Worm (Caenorhabditis elegans): ENCODE measurements around the gene aagr-3.

DNA sequence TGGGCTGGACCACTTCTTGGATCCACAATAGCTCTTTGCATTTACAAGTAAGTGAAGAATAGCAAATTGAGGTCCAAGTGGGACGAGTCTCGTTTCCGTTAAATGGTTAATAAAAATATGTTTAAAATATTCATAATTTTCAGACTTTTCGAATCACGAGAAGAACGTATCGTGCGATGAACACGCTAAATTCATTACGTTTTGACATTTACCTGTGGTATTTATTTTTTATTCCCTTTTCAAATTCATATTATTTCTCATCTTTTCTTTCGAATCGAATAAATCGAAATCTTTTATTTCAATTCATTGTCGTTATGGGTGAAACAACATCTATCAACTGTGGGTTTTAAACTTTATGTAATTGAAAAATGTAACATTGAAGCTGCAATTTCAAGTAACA, 10.1 kb upstream of the aagr-3 start, which contains the start of gene marc-1:
- TF ChIP-seq nhr-77 (tag; optimal IDR thresholded peaks at IDR 0.05): no peak
- no peak for TF ChIP-seq nhr-237 (tag; optimal IDR thresholded peaks at IDR 0.05)
- no peak for TF ChIP-seq egl-27 (tag; optimal IDR thresholded peaks at IDR 0.05)
- TF ChIP-seq ceh-82 (tag; optimal IDR thresholded peaks at IDR 0.05): no peak
- TF ChIP-seq dmd-4 (tag; optimal IDR thresholded peaks at IDR 0.05): no peak
- TF ChIP-seq lsy-2 (tag; optimal IDR thresholded peaks at IDR 0.05): no peak
- no peak for TF ChIP-seq alr-1 (tag; optimal IDR thresholded peaks at IDR 0.05)
- TF ChIP-seq R02D3.7 (tag; optimal IDR thresholded peaks at IDR 0.05): no peak
